Worm (Caenorhabditis elegans) whole organism, mixed stage, embryonic: ENCODE data around the gene cec-7.

ENCODE experiments used
- M03D4.4 ChIP-seq: sonication (generic microtip); optimal IDR thresholded peaks from 2 replicates; lab custom pipeline; 2017; ENCODE audit warnings: mild to moderate bottlenecking, missing genetic modification characterization, missing compliant biosample characterization
- bed-3 ChIP-seq: fragments of 200-800 bp; sonication (Bioruptor generic); optimal IDR thresholded peaks from 3 replicates; lab custom pipeline; 2018; ENCODE audit warnings: mild to moderate bottlenecking, missing genetic modification characterization, moderate library complexity, missing compliant biosample characterization
- blmp-1 ChIP-seq: fragments of 150-350 bp; optimal IDR thresholded peaks from 2 replicates; lab custom pipeline; 2014; ENCODE audit warnings: missing biosample characterization, missing genetic modification characterization
- ceh-39 ChIP-seq: fragments of 150-350 bp; optimal IDR thresholded peaks from 2 replicates; lab custom pipeline; 2014; ENCODE audit warnings: missing biosample characterization, missing genetic modification characterization
- ceh-43 ChIP-seq: fragments of 200-800 bp; sonication (Bioruptor generic); optimal IDR thresholded peaks from 2 replicates; lab custom pipeline; 2018; ENCODE audit warnings: mild to moderate bottlenecking, missing genetic modification characterization, moderate library complexity, missing compliant biosample characterization
- ceh-83 ChIP-seq: fragments of 200-800 bp; sonication (Bioruptor generic); optimal IDR thresholded peaks from 2 replicates; lab custom pipeline; 2018; ENCODE audit warnings: mild to moderate bottlenecking, missing genetic modification characterization, missing compliant biosample characterization
- ces-1 ChIP-seq: fragments of 150-350 bp; optimal IDR thresholded peaks from 2 replicates; lab custom pipeline; 2014; ENCODE audit warnings: missing biosample characterization, missing genetic modification reagents, missing genetic modification characterization
- cnd-1 ChIP-seq: fragments of 200-800 bp; sonication (Bioruptor generic); optimal IDR thresholded peaks from 2 replicates; lab custom pipeline; 2018; ENCODE audit warnings: mild to moderate bottlenecking, missing genetic modification characterization, missing compliant biosample characterization
- drap-1 ChIP-seq: fragments of 200-800 bp; sonication (Bioruptor generic); optimal IDR thresholded peaks from 3 replicates; lab custom pipeline; 2018; ENCODE audit warnings: mild to moderate bottlenecking, missing genetic modification characterization, missing compliant biosample characterization
- elt-1 ChIP-seq: sonication (generic microtip); optimal IDR thresholded peaks from 2 replicates; lab custom pipeline; 2017; ENCODE audit warnings: missing genetic modification characterization, mild to moderate bottlenecking, missing compliant biosample characterization, antibody characterized with exemption, moderate library complexity, borderline replicate concordance; ENCODE audit not compliant: insufficient read depth
- elt-3 ChIP-seq: fragments of 150-350 bp; optimal IDR thresholded peaks from 2 replicates; lab custom pipeline; 2014; ENCODE audit warnings: missing biosample characterization, missing genetic modification characterization
- flh-1 ChIP-seq: fragments of 200-800 bp; sonication (Bioruptor generic); optimal IDR thresholded peaks from 2 replicates; lab custom pipeline; 2018; ENCODE audit warnings: mild to moderate bottlenecking, missing genetic modification characterization, moderate library complexity, missing compliant biosample characterization
- ham-2 ChIP-seq: fragments of 200-800 bp; sonication (Bioruptor generic); optimal IDR thresholded peaks from 2 replicates; lab custom pipeline; 2018; ENCODE audit warnings: mild to moderate bottlenecking, missing genetic modification characterization, missing compliant biosample characterization
- hlh-1 ChIP-seq: fragments of 150-350 bp; optimal IDR thresholded peaks from 2 replicates; lab custom pipeline; 2014; ENCODE audit warnings: missing biosample characterization, missing genetic modification reagents, missing genetic modification characterization
- lin-13 ChIP-seq: fragments of 150-350 bp; optimal IDR thresholded peaks from 2 replicates; lab custom pipeline; 2014; ENCODE audit warnings: missing biosample characterization, missing genetic modification characterization
- lin-32 ChIP-seq: fragments of 200-800 bp; sonication (Bioruptor generic); optimal IDR thresholded peaks from 2 replicates; lab custom pipeline; 2018; ENCODE audit warnings: mild to moderate bottlenecking, missing genetic modification characterization, missing compliant biosample characterization
- lsy-2 ChIP-seq: fragments of 150-350 bp; optimal IDR thresholded peaks from 2 replicates; lab custom pipeline; 2014; ENCODE audit warnings: missing biosample characterization, missing genetic modification characterization
- mab-5 ChIP-seq: fragments of 150-350 bp; optimal IDR thresholded peaks from 2 replicates; lab custom pipeline; 2014; ENCODE audit warnings: missing biosample characterization, missing genetic modification characterization
- mep-1 ChIP-seq: fragments of 150-350 bp; optimal IDR thresholded peaks from 2 replicates; lab custom pipeline; 2017; ENCODE audit warnings: missing biosample characterization, missing genetic modification reagents, missing genetic modification characterization, inconsistent platforms
- mls-2 ChIP-seq: sonication (generic microtip); optimal IDR thresholded peaks from 2 replicates; lab custom pipeline; 2016; ENCODE audit warnings: mild to moderate bottlenecking, missing genetic modification characterization, moderate library complexity, missing compliant biosample characterization
- nhr-12 ChIP-seq: fragments of 150-350 bp; optimal IDR thresholded peaks from 2 replicates; lab custom pipeline; 2014; ENCODE audit warnings: missing biosample characterization, missing genetic modification characterization
- nhr-2 ChIP-seq: fragments of 150-350 bp; optimal IDR thresholded peaks from 2 replicates; lab custom pipeline; 2014; ENCODE audit warnings: missing biosample characterization, missing genetic modification characterization
- nhr-237 ChIP-seq: fragments of 150-350 bp; optimal IDR thresholded peaks from 2 replicates; lab custom pipeline; 2014; ENCODE audit warnings: missing biosample characterization, missing genetic modification characterization
- nhr-28 ChIP-seq: fragments of 150-350 bp; optimal IDR thresholded peaks from 2 replicates; lab custom pipeline; 2014; ENCODE audit warnings: missing biosample characterization, missing genetic modification characterization
- nhr-76 ChIP-seq: sonication (generic microtip); optimal IDR thresholded peaks from 2 replicates; lab custom pipeline; 2017; ENCODE audit warnings: missing biosample characterization, missing genetic modification characterization
- pha-4 ChIP-seq: fragments of 150-350 bp; optimal IDR thresholded peaks from 2 replicates; lab custom pipeline; 2018; ENCODE audit warnings: missing biosample characterization, missing genetic modification reagents, missing genetic modification characterization
- snpc-4 ChIP-seq: fragments of 150-350 bp; optimal IDR thresholded peaks from 2 replicates; lab custom pipeline; 2014; ENCODE audit warnings: missing biosample characterization, missing genetic modification characterization
- sptf-1 ChIP-seq: sonication (generic microtip); optimal IDR thresholded peaks from 2 replicates; lab custom pipeline; 2017; ENCODE audit warnings: mild to moderate bottlenecking, missing genetic modification characterization, moderate library complexity, missing compliant biosample characterization
- tbx-8 ChIP-seq: fragments of 200-800 bp; sonication (Bioruptor generic); optimal IDR thresholded peaks from 2 replicates; lab custom pipeline; 2018; ENCODE audit warnings: mild to moderate bottlenecking, missing genetic modification characterization, moderate library complexity, missing compliant biosample characterization
- unc-120 ChIP-seq: sonication (generic microtip); optimal IDR thresholded peaks from 2 replicates; lab custom pipeline; 2017; ENCODE audit warnings: missing genetic modification characterization, missing compliant biosample characterization; ENCODE audit not compliant: poor library complexity, severe bottlenecking
- unc-39 ChIP-seq: fragments of 150-350 bp; optimal IDR thresholded peaks from 2 replicates; lab custom pipeline; 2014; ENCODE audit warnings: missing biosample characterization, missing genetic modification characterization
- unc-62 ChIP-seq: fragments of 150-350 bp; optimal IDR thresholded peaks from 2 replicates; lab custom pipeline; 2014; ENCODE audit warnings: missing biosample characterization, missing genetic modification reagents, missing genetic modification characterization
- zip-8 ChIP-seq: fragments of 150-350 bp; optimal IDR thresholded peaks from 2 replicates; lab custom pipeline; 2014; ENCODE audit warnings: missing biosample characterization, missing genetic modification characterization
- ztf-11 ChIP-seq: fragments of 150-350 bp; optimal IDR thresholded peaks from 2 replicates; lab custom pipeline; 2014; ENCODE audit warnings: missing biosample characterization, missing genetic modification characterization

The cec-7 gene

DNA sequence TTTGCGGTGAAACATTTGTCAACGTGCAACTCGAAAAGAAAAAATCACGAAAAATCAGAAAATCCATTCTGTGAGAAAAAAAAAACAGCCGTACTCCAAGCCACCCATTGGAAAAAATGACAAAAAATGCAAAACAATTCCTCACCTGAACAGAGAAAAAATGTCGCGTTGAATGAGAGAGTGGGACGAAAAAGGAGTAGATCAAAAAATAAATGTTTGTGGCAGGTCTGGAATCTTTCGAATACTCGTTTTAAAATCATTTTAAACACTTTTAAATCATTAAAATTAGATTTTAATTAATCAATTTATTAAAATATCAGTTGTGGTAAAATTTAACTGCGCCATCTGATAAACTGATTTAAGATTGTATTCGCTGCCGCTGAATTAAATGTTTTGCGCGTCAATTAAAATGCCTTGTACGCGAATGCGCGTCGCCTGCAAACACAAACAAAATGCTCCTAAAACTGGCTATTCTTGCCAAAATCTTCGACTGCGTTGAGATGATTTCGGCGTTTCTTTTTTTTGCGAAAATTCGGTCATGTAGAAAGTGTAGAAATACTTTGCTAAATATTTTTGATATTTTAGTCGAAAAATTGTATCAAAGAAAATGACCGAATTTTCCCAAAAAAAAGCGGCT, 7.2 kb downstream of the cec-7 start, which contains the start of gene Y37D8A.6:
Gene Y37D8A.6 (minus strand): TSS at position 238 of the 637 bp plus-strand sequence.
- peak; percentile 3 for TF ChIP-seq unc-120 (tag; lab: Kevin White, UChicago)
- TF ChIP-seq pha-4 (tag; lab: Kevin White, UChicago) = no peak
- TF ChIP-seq ces-1 (GFP tag; lab: Kevin White, UChicago) = peak; percentile 17
- TF ChIP-seq, all 35 proteins: peak for 2

DNA sequence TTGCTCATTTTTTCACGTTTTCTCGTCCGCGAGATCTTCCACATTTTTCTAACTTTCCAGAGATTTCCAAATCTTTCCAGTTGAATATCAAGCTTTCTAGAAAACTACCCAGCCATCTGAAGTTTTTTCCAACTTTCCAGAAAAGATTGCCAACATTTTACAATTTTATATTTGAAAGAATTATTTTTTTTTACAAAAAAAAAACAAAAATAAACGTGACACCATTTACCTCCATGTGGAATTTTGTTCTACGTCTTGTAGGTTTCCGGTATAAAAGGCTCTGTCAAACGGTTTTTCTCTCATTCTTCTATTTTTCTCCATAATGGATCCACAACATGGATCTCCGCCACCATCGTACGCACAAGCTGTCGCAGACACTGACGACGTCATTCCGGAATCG, 12.7 kb downstream of the cec-7 start, which contains the start of gene Y37D8A.8:
Gene Y37D8A.8 (plus strand): TSS at position 301 of the 400 bp plus-strand sequence.
- TF ChIP-seq lin-13 (no peak), ham-2 (GFP tag; lab: Kevin White, UChicago) (no peak)

DNA sequence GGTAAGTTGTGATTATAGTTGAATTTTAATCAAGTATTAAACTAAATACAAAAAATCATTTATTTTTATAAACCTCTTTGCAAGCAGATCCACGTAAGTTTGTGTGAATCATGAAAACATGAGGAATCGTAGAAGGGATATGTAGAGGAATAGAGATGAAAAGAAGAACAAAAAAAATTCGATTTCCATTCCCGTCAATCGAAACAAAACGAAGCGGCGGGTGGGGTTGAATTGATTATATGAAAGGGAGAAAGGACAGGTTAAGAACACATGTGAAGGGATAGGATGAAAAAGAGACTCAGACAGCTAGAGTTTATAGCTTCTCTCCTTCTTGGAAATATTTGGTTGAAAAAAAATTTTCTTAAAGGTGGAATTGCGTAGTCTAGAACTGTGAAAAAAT, 17.3 kb downstream of the cec-7 start:
- TF ChIP-seq nhr-237 (no peak), unc-120 (tag; lab: Kevin White, UChicago) (no peak), ceh-39 (tag; lab: Kevin White, UChicago) (no peak), nhr-12 (tag; lab: Kevin White, UChicago) (no peak), nhr-2 (tag; lab: Kevin White, UChicago) (no peak), ces-1 (GFP tag; lab: Kevin White, UChicago) (no peak), lin-13 (no peak), ceh-43 (no peak), nhr-28 (tag; lab: Kevin White, UChicago) (no peak), flh-1 (no peak), ham-2 (GFP tag; lab: Kevin White, UChicago) (no peak), snpc-4 (no peak), sptf-1 (tag; lab: Kevin White, UChicago) (no peak), zip-8 (tag; lab: Kevin White, UChicago) (no peak), ztf-11 (tag; lab: Kevin White, UChicago) (no peak), mab-5 (tag; lab: Kevin White, UChicago) (no peak), tbx-8 (GFP tag; lab: Kevin White, UChicago) (no peak)

DNA sequence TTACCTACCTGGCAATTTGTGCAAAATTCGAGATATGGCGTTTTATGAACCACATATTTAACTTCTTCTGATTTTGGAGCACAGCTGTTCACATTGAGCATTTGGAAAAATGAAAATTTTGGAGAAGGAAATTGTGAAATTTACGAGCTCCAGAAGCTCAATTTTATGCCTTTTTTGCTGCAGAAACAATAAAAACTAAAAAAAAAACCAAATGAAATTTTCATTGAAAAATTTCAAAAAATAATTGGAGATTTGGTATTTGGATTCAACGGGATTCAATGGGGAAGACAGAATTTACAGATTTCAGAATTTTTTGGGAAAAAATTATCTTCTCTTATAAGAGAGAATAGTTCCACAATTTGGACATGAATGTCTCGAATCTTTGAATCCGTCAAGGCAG, 20.7 kb downstream of the cec-7 start, which contains the start of gene Y37D8A.26:
Gene Y37D8A.26 (minus strand): TSS at position 101 of the 400 bp plus-strand sequence.
- no peak for TF ChIP-seq ztf-11 (tag; lab: Kevin White, UChicago)
- no peak for TF ChIP-seq nhr-76 (tag; lab: Kevin White, UChicago)
- TF ChIP-seq nhr-12 (tag; lab: Kevin White, UChicago) = no peak
- no peak for TF ChIP-seq drap-1 (GFP tag; lab: Kevin White, UChicago)
- TF ChIP-seq flh-1 = no peak
- no peak for TF ChIP-seq mep-1 (tag; lab: Kevin White, UChicago)
- TF ChIP-seq elt-1 = no peak
- no peak for TF ChIP-seq pha-4 (tag; lab: Kevin White, UChicago)
- no peak for TF ChIP-seq ces-1 (GFP tag; lab: Kevin White, UChicago)
- TF ChIP-seq tbx-8 (GFP tag; lab: Kevin White, UChicago) = no peak
- TF ChIP-seq snpc-4 = no peak
- TF ChIP-seq blmp-1 (tag; lab: Kevin White, UChicago) = no peak
- no peak for TF ChIP-seq ceh-83
- TF ChIP-seq ceh-39 (tag; lab: Kevin White, UChicago) = no peak
- no peak for TF ChIP-seq unc-120 (tag; lab: Kevin White, UChicago)
- TF ChIP-seq elt-3 (tag; lab: Kevin White, UChicago) = no peak
- TF ChIP-seq lsy-2 (tag; lab: Kevin White, UChicago) = no peak
- no peak for TF ChIP-seq unc-39

DNA sequence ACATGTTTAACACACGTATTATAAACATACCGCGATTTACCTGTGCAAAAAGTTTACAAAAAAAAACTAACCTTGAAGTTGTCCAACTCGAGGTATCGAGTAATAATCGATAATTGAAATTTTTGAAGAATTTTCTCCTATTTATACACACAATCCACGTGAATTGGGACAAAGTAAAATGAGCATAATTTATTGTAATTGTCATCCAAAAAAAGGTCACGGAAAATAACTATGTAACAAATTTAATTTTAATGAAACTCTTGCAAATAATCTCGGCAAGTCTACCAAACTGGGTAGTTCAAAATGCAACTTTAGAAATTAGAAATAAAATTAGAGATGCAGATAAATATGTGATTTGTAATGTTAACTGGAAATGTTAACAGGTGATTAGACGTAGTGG, 22.0 kb downstream of the cec-7 start, which contains the start of gene Y37D8A.5:
Gene Y37D8A.5 (minus strand): TSS at position 101 of the 400 bp plus-strand sequence.
- TF ChIP-seq mab-5 (tag; lab: Kevin White, UChicago) = no peak
- TF ChIP-seq unc-62 = no peak
- TF ChIP-seq lin-32 (GFP tag; lab: Kevin White, UChicago) = no peak
- TF ChIP-seq hlh-1 (tag; lab: Kevin White, UChicago) = no peak
- TF ChIP-seq cnd-1 (tag; lab: Kevin White, UChicago) = no peak
- no peak for TF ChIP-seq tbx-8 (GFP tag; lab: Kevin White, UChicago)
- TF ChIP-seq mep-1 (tag; lab: Kevin White, UChicago) = no peak
- no peak for TF ChIP-seq bed-3 (GFP tag; lab: Kevin White, UChicago)
- TF ChIP-seq M03D4.4 = no peak
- TF ChIP-seq ces-1 (GFP tag; lab: Kevin White, UChicago) = no peak
- TF ChIP-seq lsy-2 (tag; lab: Kevin White, UChicago) = no peak
- no peak for TF ChIP-seq ceh-39 (tag; lab: Kevin White, UChicago)
- TF ChIP-seq drap-1 (GFP tag; lab: Kevin White, UChicago) = no peak
- no peak for TF ChIP-seq nhr-28 (tag; lab: Kevin White, UChicago)
- no peak for TF ChIP-seq elt-3 (tag; lab: Kevin White, UChicago)
- TF ChIP-seq nhr-237 = no peak
- TF ChIP-seq mls-2 (tag; lab: Kevin White, UChicago) = no peak
